Worm (Caenorhabditis elegans) whole organism, mixed stage, embryonic: Measurements from ENCODE around the gene spp-19.

ENCODE experiments used
- blmp-1 ChIP-seq: fragments of 150-350 bp; optimal IDR thresholded peaks from 2 replicates; lab custom pipeline; 2014; ENCODE audit warnings: missing biosample characterization, missing genetic modification characterization
- ceh-83 ChIP-seq: fragments of 200-800 bp; sonication (Bioruptor generic); optimal IDR thresholded peaks from 2 replicates; lab custom pipeline; 2018; ENCODE audit warnings: mild to moderate bottlenecking, missing genetic modification characterization, missing compliant biosample characterization
- ces-1 ChIP-seq: fragments of 150-350 bp; optimal IDR thresholded peaks from 2 replicates; lab custom pipeline; 2014; ENCODE audit warnings: missing biosample characterization, missing genetic modification reagents, missing genetic modification characterization
- elt-1 ChIP-seq: sonication (generic microtip); optimal IDR thresholded peaks from 2 replicates; lab custom pipeline; 2017; ENCODE audit warnings: missing genetic modification characterization, mild to moderate bottlenecking, missing compliant biosample characterization, antibody characterized with exemption, moderate library complexity, borderline replicate concordance; ENCODE audit not compliant: insufficient read depth
- elt-3 ChIP-seq: fragments of 150-350 bp; optimal IDR thresholded peaks from 2 replicates; lab custom pipeline; 2014; ENCODE audit warnings: missing biosample characterization, missing genetic modification characterization
- lin-13 ChIP-seq: fragments of 150-350 bp; optimal IDR thresholded peaks from 2 replicates; lab custom pipeline; 2014; ENCODE audit warnings: missing biosample characterization, missing genetic modification characterization
- nhr-237 ChIP-seq: fragments of 150-350 bp; optimal IDR thresholded peaks from 2 replicates; lab custom pipeline; 2014; ENCODE audit warnings: missing biosample characterization, missing genetic modification characterization
- nhr-28 ChIP-seq: fragments of 150-350 bp; optimal IDR thresholded peaks from 2 replicates; lab custom pipeline; 2014; ENCODE audit warnings: missing biosample characterization, missing genetic modification characterization
- nhr-76 ChIP-seq: sonication (generic microtip); optimal IDR thresholded peaks from 2 replicates; lab custom pipeline; 2017; ENCODE audit warnings: missing biosample characterization, missing genetic modification characterization
- pha-4 ChIP-seq: fragments of 150-350 bp; optimal IDR thresholded peaks from 2 replicates; lab custom pipeline; 2018; ENCODE audit warnings: missing biosample characterization, missing genetic modification reagents, missing genetic modification characterization
- unc-39 ChIP-seq: fragments of 150-350 bp; optimal IDR thresholded peaks from 2 replicates; lab custom pipeline; 2014; ENCODE audit warnings: missing biosample characterization, missing genetic modification characterization
- unc-62 ChIP-seq: fragments of 150-350 bp; optimal IDR thresholded peaks from 2 replicates; lab custom pipeline; 2014; ENCODE audit warnings: missing biosample characterization, missing genetic modification reagents, missing genetic modification characterization
- zip-8 ChIP-seq: fragments of 150-350 bp; optimal IDR thresholded peaks from 2 replicates; lab custom pipeline; 2014; ENCODE audit warnings: missing biosample characterization, missing genetic modification characterization
- ztf-11 ChIP-seq: fragments of 150-350 bp; optimal IDR thresholded peaks from 2 replicates; lab custom pipeline; 2014; ENCODE audit warnings: missing biosample characterization, missing genetic modification characterization

DNA sequence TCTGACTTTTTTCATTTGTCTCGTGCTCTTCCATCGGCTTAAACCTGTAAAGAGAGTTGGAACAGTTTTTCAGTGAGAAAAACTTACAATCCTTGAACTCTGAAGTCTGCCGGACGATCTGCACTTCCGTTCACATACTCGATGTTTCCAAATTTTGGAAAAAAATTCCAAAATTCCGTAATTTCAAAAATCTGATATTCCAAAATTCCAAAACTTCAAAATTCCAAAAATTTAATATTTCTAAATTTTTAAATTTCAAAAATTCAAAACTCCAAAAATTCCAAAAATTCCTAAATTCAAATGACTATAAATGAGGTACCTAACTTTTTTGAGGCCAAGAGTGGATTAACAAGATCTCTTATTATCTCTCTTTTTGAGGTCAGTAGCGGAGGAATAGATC, 15.1 kb upstream of the spp-19 start, which contains the start of gene EGAP9.4:
- TF ChIP-seq pha-4 (tag; lab: Kevin White, UChicago) (no peak), ces-1 (GFP tag; lab: Kevin White, UChicago) (no peak), ztf-11 (tag; lab: Kevin White, UChicago) (no peak), nhr-28 (no peak), ceh-83 (GFP tag; lab: Kevin White, UChicago) (no peak), lin-13 (no peak), blmp-1 (tag; lab: Kevin White, UChicago) (no peak), unc-39 (no peak), nhr-76 (tag; lab: Kevin White, UChicago) (no peak), unc-62 (GFP tag; lab: Kevin White, UChicago) (no peak), zip-8 (tag; lab: Kevin White, UChicago) (no peak), elt-3 (tag; lab: Kevin White, UChicago) (no peak), nhr-237 (tag; lab: Kevin White, UChicago) (no peak), elt-1 (tag; lab: Kevin White, UChicago) (peak; percentile 28)
